Fruit fly (Drosophila melanogaster): Measurements from ENCODE around the gene CG15458.

dm6 chrX:20423747-20424165 lies 9.8 kb upstream of the CG15458 start, which contains the start of the genes Pp4-19C and cactin:
- TF ChIP-seq Nf-YC (tag; optimal IDR thresholded peaks at IDR 0.05), result peak; percentile 81
- TF ChIP-seq CG18619 (GFP tag; optimal IDR thresholded peaks at IDR 0.05), result no peak
- TF ChIP-seq insv (GFP tag; optimal IDR thresholded peaks at IDR 0.05), result no peak

All from whole organism, embryonic.